Fruit fly (Drosophila melanogaster): ENCODE measurements around the gene SH3PX1.

DNA sequence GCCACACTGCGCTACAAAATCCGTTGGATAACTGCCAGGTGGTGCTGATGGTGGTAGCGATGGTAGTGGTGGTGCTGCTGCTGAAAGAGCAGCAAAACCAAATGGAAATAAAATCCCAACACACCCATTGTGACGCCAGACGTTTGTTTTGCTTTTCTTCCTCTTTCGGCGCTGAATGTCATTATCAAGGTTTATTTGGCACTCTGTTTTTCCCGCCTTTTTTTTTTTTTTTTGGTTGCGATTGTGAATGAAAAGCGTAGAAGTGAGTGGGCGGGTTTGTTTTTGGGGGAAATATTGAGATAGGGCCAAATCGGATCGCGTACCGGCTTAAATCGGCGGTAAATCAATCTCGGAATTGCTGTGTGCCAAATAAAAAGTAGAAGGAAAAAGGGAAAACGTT is 36.4 kb downstream of the SH3PX1 start:
- TF ChIP-seq EcR (GFP tag; optimal IDR thresholded peaks at IDR 0.05) = no peak
- TF ChIP-seq CG17806 (tag; optimal IDR thresholded peaks at IDR 0.05) = no peak

Data from whole organism, pupa.